Worm (Caenorhabditis elegans) whole organism, L4 larva: ENCODE measurements around the gene Y53F4B.43.

Source experiments
- D1046.2 ChIP-seq: fragments of 200-800 bp; sonication (Bioruptor generic); IDR thresholded peaks from 2 replicates; pipeline ENCODE4 v1.3.6; 2022; ENCODE audit warnings: missing genetic modification characterization, missing compliant biosample characterization
- F49E8.2 ChIP-seq: sonication (generic microtip); optimal IDR thresholded peaks from 2 replicates; lab custom pipeline; 2016; ENCODE audit warnings: missing compliant biosample characterization, mild to moderate bottlenecking, missing genetic modification characterization, borderline replicate concordance
- T20F7.1 ChIP-seq: fragments of 200-800 bp; sonication (Bioruptor generic); optimal IDR thresholded peaks from 2 replicates; lab custom pipeline; 2018; ENCODE audit warnings: mild to moderate bottlenecking, missing genetic modification characterization, missing compliant biosample characterization
- T26A8.4 ChIP-seq: fragments of 200-800 bp; sonication (Bioruptor generic); IDR thresholded peaks from 2 replicates; pipeline ENCODE4 v1.3.6; 2022; ENCODE audit warnings: missing genetic modification characterization, missing compliant biosample characterization
- Y48G9A.11 ChIP-seq: fragments of 200-800 bp; sonication (Bioruptor generic); IDR thresholded peaks from 2 replicates; pipeline ENCODE4 v1.3.6; 2022; ENCODE audit warnings: missing genetic modification reagents, missing genetic modification characterization, missing compliant biosample characterization
- ZK337.2 ChIP-seq: fragments of 200-800 bp; sonication (Bioruptor generic); IDR thresholded peaks from 2 replicates; pipeline ENCODE4 v1.3.6; 2022; ENCODE audit warnings: missing genetic modification reagents, missing genetic modification characterization, missing compliant biosample characterization
- aha-1 ChIP-seq: fragments of 150-350 bp; peaks from one replicate; lab custom pipeline; 2014; ENCODE audit warnings: missing biosample characterization, missing genetic modification characterization
- aly-2 ChIP-seq: sonication (generic microtip); optimal IDR thresholded peaks from 2 replicates; lab custom pipeline; 2018; ENCODE audit warnings: missing biosample characterization, missing genetic modification characterization
- ama-1 ChIP-seq: fragments of 150-350 bp; optimal IDR thresholded peaks from 2 replicates; lab custom pipeline; 2014; ENCODE audit warnings: inconsistent platforms, mixed read lengths
- ceh-32 ChIP-seq: sonication (generic microtip); optimal IDR thresholded peaks from 2 replicates; lab custom pipeline; 2016; ENCODE audit warnings: mild to moderate bottlenecking, missing genetic modification characterization, missing compliant biosample characterization; ENCODE audit not compliant: poor library complexity
- ceh-62 ChIP-seq: sonication (generic microtip); optimal IDR thresholded peaks from 2 replicates; lab custom pipeline; 2017; ENCODE audit warnings: missing biosample characterization, missing genetic modification characterization
- ces-1 ChIP-seq: fragments of 150-350 bp; sonication (generic microtip); optimal IDR thresholded peaks from 4 replicates; lab custom pipeline; 2014; ENCODE audit warnings: missing biosample characterization, missing genetic modification reagents, missing genetic modification characterization
- daf-12 ChIP-seq: fragments of 150-350 bp; optimal IDR thresholded peaks from 2 replicates; lab custom pipeline; 2014; ENCODE audit warnings: missing biosample characterization, missing genetic modification reagents, missing genetic modification characterization
- daf-16 ChIP-seq, 3 experiments: sonication (generic microtip); optimal IDR thresholded peaks; 2 replicates each; lab custom pipeline; 2016 to 2017; ENCODE audit warnings: missing genetic modification characterization in 3 of 3, missing genetic modification reagents in 3 of 3, mild to moderate bottlenecking in 2 of 3, missing compliant biosample characterization in 2 of 3, missing biosample characterization in 1 of 3, moderate library complexity in 1 of 3
- daf-19 ChIP-seq: fragments of 200-800 bp; sonication (Bioruptor generic); conservative IDR thresholded peaks from 2 replicates; pipeline ENCODE4 v1.3.6; 2022; ENCODE audit warnings: missing genetic modification characterization, missing compliant biosample characterization
- daf-8 ChIP-seq: fragments of 200-800 bp; sonication (Bioruptor generic); IDR thresholded peaks from 2 replicates; pipeline ENCODE4 v1.3.6; 2022; ENCODE audit warnings: missing genetic modification characterization, missing compliant biosample characterization
- dmd-8 ChIP-seq: fragments of 200-800 bp; sonication (Bioruptor generic); IDR thresholded peaks from 2 replicates; pipeline ENCODE4 v1.3.6; 2022; ENCODE audit warnings: missing genetic modification characterization, missing compliant biosample characterization
- egl-27 ChIP-seq: sonication (generic microtip); optimal IDR thresholded peaks from 3 replicates; lab custom pipeline; 2017; ENCODE audit warnings: missing biosample characterization, missing genetic modification reagents, missing genetic modification characterization
- egl-43 ChIP-seq: fragments of 200-800 bp; sonication (Bioruptor generic); IDR thresholded peaks from 2 replicates; pipeline ENCODE4 v1.3.6; 2022; ENCODE audit warnings: missing genetic modification reagents, missing genetic modification characterization, missing compliant biosample characterization
- fos-1 ChIP-seq: fragments of 150-350 bp; optimal IDR thresholded peaks from 2 replicates; lab custom pipeline; 2014; ENCODE audit warnings: missing biosample characterization, missing genetic modification characterization
- gei-8 ChIP-seq: fragments of 200-800 bp; sonication (Bioruptor generic); optimal IDR thresholded peaks from 2 replicates; lab custom pipeline; 2018; ENCODE audit warnings: mild to moderate bottlenecking, missing genetic modification characterization, missing compliant biosample characterization
- hif-1 ChIP-seq, 2 experiments: sonication (generic microtip); optimal IDR thresholded peaks; 2 replicates each; lab custom pipeline; 2016 to 2017; ENCODE audit warnings: missing compliant biosample characterization in 2 of 2, missing genetic modification characterization in 2 of 2, missing genetic modification reagents in 2 of 2, missing genotype in 2 of 2, mild to moderate bottlenecking in 1 of 2
- hlh-11 ChIP-seq: fragments of 200-800 bp; sonication (Bioruptor generic); optimal IDR thresholded peaks from 2 replicates; lab custom pipeline; 2018; ENCODE audit warnings: mild to moderate bottlenecking, missing genetic modification characterization, missing compliant biosample characterization
- hlh-30 ChIP-seq: sonication (generic microtip); optimal IDR thresholded peaks from 2 replicates; lab custom pipeline; 2017; ENCODE audit warnings: antibody characterized with exemption, mild to moderate bottlenecking, missing genetic modification characterization, missing compliant biosample characterization; ENCODE audit not compliant: insufficient read depth
- lim-7 ChIP-seq: fragments of 200-800 bp; sonication (Bioruptor generic); IDR thresholded peaks from 2 replicates; pipeline ENCODE4 v1.3.6; 2022; ENCODE audit warnings: missing genetic modification characterization, missing compliant biosample characterization
- lin-13 ChIP-seq: fragments of 150-350 bp; optimal IDR thresholded peaks from 2 replicates; lab custom pipeline; 2014; ENCODE audit warnings: missing biosample characterization, missing genetic modification reagents, missing genetic modification characterization
- lin-29 ChIP-seq: fragments of 200-800 bp; sonication (Bioruptor generic); IDR thresholded peaks from 2 replicates; pipeline ENCODE4 v1.3.6; 2022; ENCODE audit warnings: missing genetic modification reagents, missing genetic modification characterization, missing compliant biosample characterization
- lir-3 ChIP-seq: sonication (generic microtip); optimal IDR thresholded peaks from 2 replicates; lab custom pipeline; 2016; ENCODE audit warnings: mild to moderate bottlenecking, missing genetic modification characterization, missing compliant biosample characterization
- lsy-2 ChIP-seq, 2 experiments: fragments of 150-350 bp in 1 of 2; sonication (generic microtip) in 1 of 2; optimal IDR thresholded peaks; 2 replicates each; lab custom pipeline; 2014 to 2017; ENCODE audit warnings: missing biosample characterization in 2 of 2, missing genetic modification characterization in 2 of 2
- madf-9 ChIP-seq: fragments of 200-800 bp; sonication (Bioruptor generic); conservative IDR thresholded peaks from 2 replicates; pipeline ENCODE4 v1.3.6; 2022; ENCODE audit warnings: missing genetic modification reagents, missing genetic modification characterization, missing compliant biosample characterization
- mxl-2 ChIP-seq: fragments of 200-800 bp; sonication (Bioruptor generic); conservative IDR thresholded peaks from 2 replicates; pipeline ENCODE4 v1.3.6; 2022; ENCODE audit warnings: missing genetic modification reagents, missing genetic modification characterization, missing compliant biosample characterization
- nhr-10 ChIP-seq: fragments of 150-350 bp; optimal IDR thresholded peaks from 2 replicates; lab custom pipeline; 2014; ENCODE audit warnings: missing biosample characterization, missing genetic modification characterization
- nhr-111 ChIP-seq: fragments of 200-800 bp; sonication (Bioruptor generic); optimal IDR thresholded peaks from 2 replicates; lab custom pipeline; 2018; ENCODE audit warnings: mild to moderate bottlenecking, missing genetic modification characterization, missing compliant biosample characterization
- nhr-237 ChIP-seq: sonication (generic microtip); optimal IDR thresholded peaks from 2 replicates; lab custom pipeline; 2017; ENCODE audit warnings: missing biosample characterization, missing genetic modification characterization
- nhr-25 ChIP-seq: sonication (generic microtip); optimal IDR thresholded peaks from 2 replicates; lab custom pipeline; 2017; ENCODE audit warnings: missing genetic modification characterization, mild to moderate bottlenecking, missing compliant biosample characterization, antibody characterized with exemption, moderate library complexity, borderline replicate concordance; ENCODE audit not compliant: insufficient read depth
- nhr-28 ChIP-seq: fragments of 150-350 bp; optimal IDR thresholded peaks from 2 replicates; lab custom pipeline; 2014; ENCODE audit warnings: missing biosample characterization, missing genetic modification characterization
- nhr-76 ChIP-seq: fragments of 150-350 bp; optimal IDR thresholded peaks from 2 replicates; lab custom pipeline; 2014; ENCODE audit warnings: missing biosample characterization, missing genetic modification characterization
- php-3 ChIP-seq: fragments of 200-800 bp; sonication (Bioruptor generic); IDR thresholded peaks from 2 replicates; pipeline ENCODE4 v1.3.6; 2022; ENCODE audit warnings: missing genetic modification reagents, missing genetic modification characterization, missing compliant biosample characterization
- pqm-1 ChIP-seq: sonication (generic microtip); optimal IDR thresholded peaks from 2 replicates; lab custom pipeline; 2017; ENCODE audit warnings: missing biosample characterization, missing genetic modification characterization
- set-16 ChIP-seq: fragments of 200-800 bp; sonication (Bioruptor generic); IDR thresholded peaks from 2 replicates; pipeline ENCODE4 v1.3.6; 2022; ENCODE audit warnings: missing genetic modification reagents, missing genetic modification characterization, missing compliant biosample characterization
- snpc-4 ChIP-seq: fragments of 150-350 bp; optimal IDR thresholded peaks from 2 replicates; lab custom pipeline; 2014; ENCODE audit warnings: missing biosample characterization, missing genetic modification characterization
- spr-3 ChIP-seq: fragments of 200-800 bp; sonication (Bioruptor generic); optimal IDR thresholded peaks from 2 replicates; lab custom pipeline; 2018; ENCODE audit warnings: mild to moderate bottlenecking, missing genetic modification characterization, missing compliant biosample characterization
- tag-97 ChIP-seq: fragments of 200-800 bp; sonication (Bioruptor generic); IDR thresholded peaks from 2 replicates; pipeline ENCODE4 v1.3.6; 2022; ENCODE audit warnings: missing genetic modification characterization, missing compliant biosample characterization
- unc-130 ChIP-seq: sonication (generic microtip); optimal IDR thresholded peaks from 2 replicates; lab custom pipeline; 2016; ENCODE audit warnings: missing genetic modification reagents, missing genetic modification characterization, missing compliant biosample characterization
- vab-7 ChIP-seq: fragments of 200-800 bp; sonication (Bioruptor generic); IDR thresholded peaks from 2 replicates; pipeline ENCODE4 v1.3.6; 2022; ENCODE audit warnings: missing genetic modification reagents, missing genetic modification characterization, missing compliant biosample characterization
- zfp-2 ChIP-seq: sonication (generic microtip); optimal IDR thresholded peaks from 2 replicates; lab custom pipeline; 2016; ENCODE audit warnings: mild to moderate bottlenecking, missing genetic modification characterization, missing compliant biosample characterization
- zfp-3 ChIP-seq: fragments of 200-800 bp; sonication (Bioruptor generic); conservative IDR thresholded peaks from 2 replicates; pipeline ENCODE4 v1.3.6; 2022; ENCODE audit warnings: missing genetic modification reagents, missing genetic modification characterization, missing compliant biosample characterization
- zip-11 ChIP-seq: fragments of 200-800 bp; sonication (Bioruptor generic); IDR thresholded peaks from 2 replicates; pipeline ENCODE4 v1.3.6; 2022; ENCODE audit warnings: missing genetic modification characterization, missing compliant biosample characterization
- zip-2 ChIP-seq: fragments of 150-350 bp; optimal IDR thresholded peaks from 2 replicates; lab custom pipeline; 2014; ENCODE audit warnings: missing biosample characterization, missing genetic modification characterization
- ztf-7 ChIP-seq: fragments of 150-350 bp; optimal IDR thresholded peaks from 2 replicates; lab custom pipeline; 2014; ENCODE audit warnings: missing biosample characterization, missing genetic modification characterization

Y53F4B.43 gene

DNA sequence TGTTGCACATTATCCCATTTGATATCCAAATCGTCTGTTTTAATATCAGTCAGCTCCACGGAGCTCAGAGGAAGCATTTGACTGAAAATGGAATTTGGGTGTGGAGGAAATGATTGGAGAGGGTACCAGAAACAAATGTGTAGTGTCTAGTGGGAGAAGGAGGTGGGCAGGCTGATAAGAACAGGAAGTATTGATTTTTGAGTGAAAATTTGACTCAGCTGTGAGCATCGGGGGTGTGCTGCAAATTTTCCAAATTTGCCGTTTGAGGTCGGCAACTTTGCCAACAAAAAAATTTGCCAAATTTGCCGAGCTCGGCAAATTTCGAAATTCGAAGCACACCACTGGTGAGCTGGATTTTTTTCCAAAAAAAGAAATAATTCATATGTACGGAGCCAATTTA lies 30.2 kb upstream of the Y53F4B.43 start, which contains the start of gene Y53F4B.1:
Y53F4B.1 (minus strand) TSS at position 101 of the 400 bp plus-strand sequence.
- TF ChIP-seq snpc-4 (no peak), vab-7 (GFP tag; lab: Robert Waterston, UW) (no peak), zfp-2 (no peak), nhr-25 (tag; lab: Kevin White, UChicago) (no peak), nhr-111 (GFP tag; lab: Kevin White, UChicago) (no peak), zfp-3 (GFP tag; lab: Robert Waterston, UW) (no peak), nhr-28 (tag; lab: Kevin White, UChicago) (peak; percentile 52), aha-1 (tag; lab: Kevin White, UChicago) (peak; percentile 33), ceh-62 (tag; lab: Kevin White, UChicago) (no peak), lin-29 (GFP tag; lab: Robert Waterston, UW) (no peak), daf-19 (no peak), lir-3 (no peak)
- TF ChIP-seq, all 104 proteins: peak for 2

DNA sequence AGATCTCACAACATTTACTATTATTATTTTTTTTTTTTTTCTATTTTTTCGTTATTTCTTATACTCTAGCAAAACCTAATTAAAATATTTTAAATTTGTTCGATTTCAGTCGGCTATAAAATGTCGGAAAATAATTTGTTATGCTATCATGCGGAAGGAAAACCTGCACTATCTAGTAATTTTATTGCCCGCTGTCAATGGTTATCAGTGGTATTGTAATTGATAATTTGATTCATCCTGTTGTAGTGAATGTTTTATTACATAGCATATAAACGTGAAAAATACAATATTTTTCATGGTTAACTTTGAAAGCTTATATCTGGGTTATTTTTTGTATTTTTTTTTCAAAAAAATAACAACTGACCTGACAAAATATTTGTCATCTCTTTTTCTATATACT lies 29.0 kb upstream of the Y53F4B.43 start:
- TF ChIP-seq lsy-2 (tag; optimal IDR thresholded peaks at IDR 0.05; lab: Kevin White, UChicago) (no peak), zip-2 (tag; lab: Kevin White, UChicago) (no peak), ceh-32 (no peak), lir-3 (no peak), php-3 (GFP tag; lab: Robert Waterston, UW) (peak; percentile 72; the same call in 1 of the 2 replicates), lim-7 (GFP tag; lab: Robert Waterston, UW) (no peak), nhr-76 (tag; lab: Kevin White, UChicago) (no peak), nhr-25 (tag; lab: Kevin White, UChicago) (no peak), T26A8.4 (GFP tag; lab: Robert Waterston, UW) (no peak), daf-8 (GFP tag; lab: Robert Waterston, UW) (no peak), spr-3 (GFP tag; lab: Kevin White, UChicago) (no peak), daf-16 (GFP tag; optimal IDR thresholded peaks at IDR 0.05; lab: Kevin White, UChicago) (no peak), daf-16 (tag; optimal IDR thresholded peaks at IDR 0.05; lab: Kevin White, UChicago) (peak; percentile 84), gei-8 (GFP tag; lab: Kevin White, UChicago) (no peak), set-16 (GFP tag; lab: Robert Waterston, UW) (no peak), nhr-28 (tag; lab: Kevin White, UChicago) (peak; percentile 95), vab-7 (GFP tag; lab: Robert Waterston, UW) (no peak), egl-43 (GFP tag; lab: Robert Waterston, UW) (no peak), fos-1 (no peak), nhr-237 (no peak), aly-2 (tag; lab: Kevin White, UChicago) (no peak), unc-130 (GFP tag; lab: Kevin White, UChicago) (no peak), madf-9 (GFP tag; lab: Robert Waterston, UW) (no peak), ces-1 (GFP tag; lab: Kevin White, UChicago) (no peak), Y48G9A.11 (GFP tag; lab: Robert Waterston, UW) (no peak), mxl-2 (GFP tag; lab: Robert Waterston, UW) (no peak), daf-12 (no peak), nhr-10 (tag; lab: Kevin White, UChicago) (no peak), D1046.2 (GFP tag; lab: Robert Waterston, UW) (no peak), ztf-7 (tag; lab: Kevin White, UChicago) (no peak), ZK337.2 (GFP tag; lab: Robert Waterston, UW) (no peak), hif-1 (tag; optimal IDR thresholded peaks at IDR 0.05; lab: Kevin White, UChicago) (no peak), pqm-1 (tag; lab: Kevin White, UChicago) (peak; percentile 64), lin-13 (GFP tag; lab: Kevin White, UChicago) (no peak), zip-11 (GFP tag; lab: Robert Waterston, UW) (no peak), ama-1 (lab: Kevin White, UChicago) (no peak), T20F7.1 (GFP tag; lab: Kevin White, UChicago) (no peak), dmd-8 (no peak), hlh-11 (tag; lab: Kevin White, UChicago) (peak; percentile 44), hlh-30 (tag; lab: Kevin White, UChicago) (no peak), tag-97 (GFP tag; lab: Robert Waterston, UW) (no peak), F49E8.2 (tag; lab: Kevin White, UChicago) (no peak), egl-27 (tag; lab: Kevin White, UChicago) (no peak)
